Fruit fly (Drosophila melanogaster): ENCODE results near the gene Tsp3A.

Gene Tsp3A

dm6 chrX:2636825-2637535 is 17.4 kb upstream of the Tsp3A start:
- TF ChIP-seq Sox14 (GFP tag; optimal IDR thresholded peaks at IDR 0.05) (no peak), CG1621 (tag; optimal IDR thresholded peaks at IDR 0.05) (no peak), svp (GFP tag) (no peak), CG11762 (GFP tag; optimal IDR thresholded peaks at IDR 0.05; ENCODE audit: insufficient read depth) (no peak), lz (GFP tag; optimal IDR thresholded peaks at IDR 0.05) (no peak), pdm3 (GFP tag; optimal IDR thresholded peaks at IDR 0.05) (no peak), Blimp-1 (GFP tag; optimal IDR thresholded peaks at IDR 0.05) (no peak), Eip78C (GFP tag) (no peak), CG3919 (GFP tag; optimal IDR thresholded peaks at IDR 0.05) (no peak), acj6 (GFP tag; optimal IDR thresholded peaks at IDR 0.05) (no peak), Sox102F (GFP tag; optimal IDR thresholded peaks at IDR 0.05) (no peak), CG32006 (GFP tag; optimal IDR thresholded peaks at IDR 0.05) (no peak), Ets21C (GFP tag; optimal IDR thresholded peaks at IDR 0.05) (no peak), dac (GFP tag; optimal IDR thresholded peaks at IDR 0.05) (no peak), ss (GFP tag; optimal IDR thresholded peaks at IDR 0.05) (no peak), Hr38 (GFP tag; optimal IDR thresholded peaks at IDR 0.05) (no peak)

DNA sequence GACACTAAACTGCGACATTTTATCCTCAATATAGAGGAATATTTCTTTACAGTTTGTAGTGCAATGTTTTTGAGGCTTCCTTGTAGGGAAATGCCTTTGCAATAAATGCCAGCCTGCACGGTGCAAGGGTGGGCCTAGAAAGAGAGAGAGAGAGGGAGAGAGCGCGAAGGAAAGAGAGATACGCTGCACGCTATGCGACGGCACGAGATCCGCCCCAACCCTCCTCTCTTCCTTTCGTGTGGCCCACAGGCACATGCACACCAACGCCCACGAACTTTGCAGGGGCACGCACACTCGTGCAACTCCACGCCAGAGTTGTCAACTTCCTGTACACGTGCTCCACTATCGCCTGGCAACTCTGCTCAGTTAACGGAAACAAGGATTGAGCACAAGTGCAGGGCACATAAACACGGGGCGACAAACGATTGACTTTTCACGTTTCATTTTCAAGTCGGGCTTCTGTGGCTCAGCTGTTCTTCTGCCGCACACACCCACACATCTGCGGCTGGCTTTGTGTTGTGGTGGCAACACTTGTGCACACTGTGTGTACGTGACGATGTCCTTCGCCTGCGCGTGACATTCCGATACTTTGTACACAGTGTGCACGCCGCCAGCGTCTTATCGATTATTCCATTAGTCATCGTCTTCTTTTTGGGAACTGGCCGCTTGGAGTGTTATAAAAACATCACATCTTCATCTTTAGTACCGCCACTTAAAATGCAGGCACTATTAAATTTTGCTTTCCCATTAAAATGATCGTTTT is 16.6 kb upstream of the Tsp3A start:
- TF ChIP-seq ss (GFP tag; optimal IDR thresholded peaks at IDR 0.05), result peak; percentile 21 to 63
- TF ChIP-seq eg (GFP tag; IDR thresholded peaks at IDR 0.05), result 0 out of 3 replicates have a peak, but pooled peaks have one; percentile 15
- TF ChIP-seq svp (GFP tag), result peak; percentile 34
- TF ChIP-seq CG8319 (GFP tag; optimal IDR thresholded peaks at IDR 0.05), result no peak
- TF ChIP-seq CG1621 (tag; optimal IDR thresholded peaks at IDR 0.05), result no peak

dm6 chrX:2635075-2635643 is 15.6 kb upstream of the Tsp3A start:
- no peak for TF ChIP-seq CG10669 (GFP tag; optimal IDR thresholded peaks at IDR 0.05)
- TF ChIP-seq CG4318 (GFP tag; optimal IDR thresholded peaks at IDR 0.05), result no peak
- peak; percentile 7 for TF ChIP-seq CG3919 (GFP tag; optimal IDR thresholded peaks at IDR 0.05)
- TF ChIP-seq Smox (GFP tag; optimal IDR thresholded peaks at IDR 0.05), result peak; percentile 35
- TF ChIP-seq net (GFP tag; optimal IDR thresholded peaks at IDR 0.05), result peak; percentile 24
- no peak for TF ChIP-seq CG6854 (GFP tag; optimal IDR thresholded peaks at IDR 0.05)
- TF ChIP-seq Sox14 (GFP tag; optimal IDR thresholded peaks at IDR 0.05), result peak; percentile 13
- TF ChIP-seq Sox15 (GFP tag; optimal IDR thresholded peaks at IDR 0.05), result no peak
- TF ChIP-seq CG32006 (GFP tag; optimal IDR thresholded peaks at IDR 0.05), result peak; percentile 44
- no peak for TF ChIP-seq CG10631 (GFP tag; optimal IDR thresholded peaks at IDR 0.05)
- peak; percentile 80 for TF ChIP-seq svp (GFP tag)
- TF ChIP-seq OdsH (GFP tag; optimal IDR thresholded peaks at IDR 0.05), result peak; percentile 34
- TF ChIP-seq CG8319 (GFP tag; optimal IDR thresholded peaks at IDR 0.05), result no peak
- TF ChIP-seq CG6808 (GFP tag; optimal IDR thresholded peaks at IDR 0.05), result peak; percentile 5
- no peak for TF ChIP-seq CG8119 (GFP tag; IDR thresholded peaks at IDR 0.05)
- TF ChIP-seq CG16779 (tag; optimal IDR thresholded peaks at IDR 0.05), result no peak
- TF ChIP-seq CG11762 (GFP tag; optimal IDR thresholded peaks at IDR 0.05; ENCODE audit: insufficient read depth), result no peak
- TF ChIP-seq Blimp-1 (GFP tag; optimal IDR thresholded peaks at IDR 0.05), result no peak
- TF ChIP-seq esn (GFP tag; optimal IDR thresholded peaks at IDR 0.05), result peak; percentile 49
- no peak for TF ChIP-seq CG15336 (GFP tag; IDR thresholded peaks at IDR 0.05)
- no peak for TF ChIP-seq CG9139 (GFP tag; optimal IDR thresholded peaks at IDR 0.05)
- TF ChIP-seq dsx (GFP tag; optimal IDR thresholded peaks at IDR 0.05; ENCODE audit: poor library complexity, severe bottlenecking), result no peak
- TF ChIP-seq Ets96B (tag; optimal IDR thresholded peaks at IDR 0.05), result no peak
- peak; percentile 44 for TF ChIP-seq lz (GFP tag; optimal IDR thresholded peaks at IDR 0.05)
- peak; percentile 32 for TF ChIP-seq CG31627 (GFP tag; optimal IDR thresholded peaks at IDR 0.05)
- TF ChIP-seq CG11294 (GFP tag; IDR thresholded peaks at IDR 0.05), result no peak
- no peak for TF ChIP-seq fkh (GFP tag; optimal IDR thresholded peaks at IDR 0.05)
- no peak for TF ChIP-seq Lpt (GFP tag; optimal IDR thresholded peaks at IDR 0.05)
- no peak for TF ChIP-seq CG11902 (GFP tag; optimal IDR thresholded peaks at IDR 0.05)
- no peak for TF ChIP-seq CG6792 (GFP tag; optimal IDR thresholded peaks at IDR 0.05)
- peak; percentile 8 for TF ChIP-seq spab (GFP tag; optimal IDR thresholded peaks at IDR 0.05)
- peak; percentile 33; the same call in 1 of the 3 replicates for TF ChIP-seq CG6163 (GFP tag; IDR thresholded peaks at IDR 0.05)
- TF ChIP-seq eg (GFP tag; IDR thresholded peaks at IDR 0.05), result 0 out of 3 replicates have a peak, but pooled peaks have one; percentile 52
- peak; percentile 78 for TF ChIP-seq Eip78C (GFP tag)
- TF ChIP-seq CG7368 (GFP tag; optimal IDR thresholded peaks at IDR 0.05), result no peak
